Fruit fly (Drosophila melanogaster) whole organism, embryonic: ENCODE data around the gene CG17732.
A peak's percentile ranks its signal among the peaks of the same experiment; 100 is the strongest.

Experiments
- Bgb ChIP-seq: fragments of 200-800 bp; sonication (Bioruptor generic); IDR thresholded peaks from 2 replicates; pipeline ENCODE4 v1.3.6; 2022; ENCODE audit warnings: missing biosample characterization, missing genetic modification characterization; ENCODE audit not compliant: partially characterized antibody
- C15 ChIP-seq: fragments of 200-800 bp; sonication (Bioruptor generic); IDR thresholded peaks from 3 replicates; pipeline ENCODE4 v1.3.6; 2022; ENCODE audit warnings: missing biosample characterization, missing genetic modification characterization
- CG10979 ChIP-seq: fragments of 200-800 bp; sonication (Bioruptor generic); optimal IDR thresholded peaks from 2 replicates; lab custom pipeline; 2018; ENCODE audit warnings: missing biosample characterization, mild to moderate bottlenecking, missing genetic modification characterization, moderate library complexity
- CG11085 ChIP-seq: fragments of 200-800 bp; sonication (Bioruptor generic); IDR thresholded peaks from 2 replicates; pipeline ENCODE4 v1.3.6; 2022; ENCODE audit warnings: missing biosample characterization, missing genetic modification characterization
- CG11504 ChIP-seq: fragments of 200-800 bp; sonication (Bioruptor generic); optimal IDR thresholded peaks from 3 replicates; lab custom pipeline; 2019; ENCODE audit warnings: missing biosample characterization, mild to moderate bottlenecking, missing genetic modification characterization, moderate library complexity
- CG12236 ChIP-seq: fragments of 200-800 bp; sonication (Bioruptor generic); optimal IDR thresholded peaks from 2 replicates; lab custom pipeline; 2016; ENCODE audit warnings: missing biosample characterization, missing genetic modification characterization
- CG16813 ChIP-seq: fragments of 200-800 bp; sonication (Bioruptor generic); IDR thresholded peaks from 3 replicates; pipeline ENCODE4 v1.3.6; 2022; ENCODE audit warnings: missing biosample characterization, missing genetic modification characterization; ENCODE audit not compliant: partially characterized antibody
- CG1792 ChIP-seq: fragments of 200-800 bp; sonication (Bioruptor generic); optimal IDR thresholded peaks from 2 replicates; lab custom pipeline; 2016; ENCODE audit warnings: missing biosample characterization, missing genetic modification characterization
- CG30020 ChIP-seq: fragments of 200-800 bp; optimal IDR thresholded peaks from 2 replicates; lab custom pipeline; 2019; ENCODE audit warnings: missing biosample characterization, mild to moderate bottlenecking, missing genetic modification characterization, moderate library complexity
- CG4360 ChIP-seq: fragments of 200-800 bp; sonication (Bioruptor generic); IDR thresholded peaks from 2 replicates; pipeline ENCODE4 v1.3.6; 2022; ENCODE audit warnings: missing biosample characterization, missing genetic modification characterization
- CG6654 ChIP-seq: fragments of 200-800 bp; sonication (Bioruptor generic); optimal IDR thresholded peaks from 2 replicates; lab custom pipeline; 2017; ENCODE audit warnings: missing biosample characterization, mild to moderate bottlenecking, missing genetic modification characterization
- CG6689 ChIP-seq: fragments of 200-800 bp; sonication (Bioruptor generic); IDR thresholded peaks from 2 replicates; pipeline ENCODE4 v1.3.6; 2022; ENCODE audit warnings: missing biosample characterization, missing genetic modification characterization
- CG8478 ChIP-seq: fragments of >200 bp; optimal IDR thresholded peaks from 2 replicates; lab custom pipeline; 2018
- CG9932 ChIP-seq: fragments of 200-800 bp; sonication (Bioruptor generic); IDR thresholded peaks from 2 replicates; pipeline ENCODE4 v1.3.6; 2022; ENCODE audit warnings: missing biosample characterization, missing genetic modification characterization
- Dad ChIP-seq: fragments of 200-800 bp; sonication (Bioruptor generic); optimal IDR thresholded peaks from 3 replicates; lab custom pipeline; 2016; ENCODE audit warnings: missing biosample characterization, missing genetic modification characterization
- Dll ChIP-seq: fragments of 200-800 bp; sonication (Bioruptor generic); IDR thresholded peaks from 4 replicates; pipeline ENCODE4 v1.3.6; 2022; ENCODE audit warnings: missing biosample characterization, missing genetic modification characterization; ENCODE audit not compliant: partially characterized antibody
- Drgx ChIP-seq: fragments of 200-800 bp; sonication (Bioruptor generic); IDR thresholded peaks from 2 replicates; pipeline ENCODE4 v1.3.6; 2022; ENCODE audit warnings: missing biosample characterization, missing genetic modification characterization
- Elba2 ChIP-seq: fragments of 200-800 bp; sonication (Bioruptor generic); optimal IDR thresholded peaks from 3 replicates; lab custom pipeline; 2016; ENCODE audit warnings: missing biosample characterization, missing genetic modification characterization
- Fer2 ChIP-seq: fragments of 200-800 bp; sonication (Bioruptor generic); optimal IDR thresholded peaks from 2 replicates; lab custom pipeline; 2018; ENCODE audit warnings: missing biosample characterization, mild to moderate bottlenecking, missing genetic modification characterization, moderate library complexity
- Fer3 ChIP-seq: fragments of 200-800 bp; sonication (Bioruptor generic); optimal IDR thresholded peaks from 2 replicates; lab custom pipeline; 2018; ENCODE audit warnings: missing biosample characterization, mild to moderate bottlenecking, missing genetic modification characterization, moderate library complexity
- Gug ChIP-seq: fragments of 200-800 bp; sonication (Bioruptor generic); IDR thresholded peaks from 4 replicates; pipeline ENCODE4 v1.3.6; 2022; ENCODE audit warnings: missing biosample characterization, missing genetic modification characterization
- Hr39 ChIP-seq: fragments of >200 bp; optimal IDR thresholded peaks from 2 replicates; lab custom pipeline; 2017
- Lim3 ChIP-seq: fragments of 200-800 bp; sonication (Bioruptor generic); IDR thresholded peaks from 2 replicates; pipeline ENCODE4 v1.3.6; 2022; ENCODE audit warnings: missing biosample characterization, missing genetic modification characterization
- MBD-R2 ChIP-seq: fragments of 200-800 bp; sonication (Bioruptor generic); IDR thresholded peaks from 2 replicates; pipeline ENCODE4 v1.3.6; 2022; ENCODE audit warnings: missing biosample characterization, missing genetic modification characterization
- NC2α ChIP-seq: fragments of 200-800 bp; sonication (Bioruptor generic); optimal IDR thresholded peaks from 2 replicates; lab custom pipeline; 2016; ENCODE audit warnings: missing biosample characterization, missing genetic modification characterization
- NK7.1 ChIP-seq: fragments of 200-800 bp; sonication (Bioruptor generic); optimal IDR thresholded peaks from 3 replicates; lab custom pipeline; 2016; ENCODE audit warnings: missing biosample characterization, missing genetic modification characterization
- Oli ChIP-seq: fragments of 200-800 bp; sonication (Bioruptor generic); optimal IDR thresholded peaks from 2 replicates; lab custom pipeline; 2018; ENCODE audit warnings: missing biosample characterization, mild to moderate bottlenecking, missing genetic modification characterization, moderate library complexity
- Rx ChIP-seq: fragments of 200-800 bp; sonication (Bioruptor generic); IDR thresholded peaks from 2 replicates; pipeline ENCODE4 v1.3.6; 2022; ENCODE audit warnings: missing biosample characterization, missing genetic modification characterization
- Stat92E ChIP-seq, 3 experiments: fragments of >200 bp in 2 of 3; fragments of 200-800 bp in 1 of 3; sonication (Bioruptor generic) in 1 of 3; optimal IDR thresholded peaks; 2 replicates each; lab custom pipeline; 2017 to 2019; ENCODE audit warnings: missing biosample characterization in 3 of 3, missing genetic modification characterization in 3 of 3, mild to moderate bottlenecking in 1 of 3, moderate library complexity in 1 of 3
- Trl ChIP-seq, 3 experiments: fragments of >200 bp in 2 of 3; fragments of 200-800 bp in 1 of 3; sonication (Bioruptor generic) in 1 of 3; optimal IDR thresholded peaks; 2 replicates in 1 of 3; 3 replicates in 2 of 3; lab custom pipeline; 2016 to 2017; ENCODE audit warnings: missing biosample characterization in 1 of 3, missing genetic modification characterization in 1 of 3
- al ChIP-seq: fragments of 200-800 bp; sonication (Bioruptor generic); IDR thresholded peaks from 2 replicates; pipeline ENCODE4 v1.3.6; 2022; ENCODE audit warnings: missing biosample characterization, missing genetic modification characterization
- aop ChIP-seq: fragments of 200-800 bp; sonication (Bioruptor generic); IDR thresholded peaks from 2 replicates; pipeline ENCODE4 v1.3.6; 2022; ENCODE audit warnings: missing biosample characterization, missing genetic modification characterization
- bab2 ChIP-seq: fragments of 200-800 bp; sonication (Bioruptor generic); optimal IDR thresholded peaks from 2 replicates; lab custom pipeline; 2016; ENCODE audit warnings: missing biosample characterization, missing genetic modification characterization
- bbx ChIP-seq: fragments of 200-800 bp; sonication (Bioruptor generic); IDR thresholded peaks from 2 replicates; pipeline ENCODE4 v1.3.6; 2022; ENCODE audit warnings: missing biosample characterization, missing genetic modification characterization; ENCODE audit not compliant: partially characterized antibody
- cad ChIP-seq: fragments of >200 bp; optimal IDR thresholded peaks from 2 replicates; lab custom pipeline; 2017; ENCODE audit warnings: missing biosample characterization, missing genetic modification characterization
- dpn ChIP-seq, 2 experiments: fragments of 200-800 bp; sonication (Bioruptor generic); optimal IDR thresholded peaks; 3 replicates each; lab custom pipeline; 2016; ENCODE audit warnings: missing biosample characterization in 2 of 2, missing genetic modification characterization in 2 of 2
- exex ChIP-seq: fragments of 200-800 bp; sonication (Bioruptor generic); optimal IDR thresholded peaks from 4 replicates; lab custom pipeline; 2018; ENCODE audit warnings: missing biosample characterization, mild to moderate bottlenecking, missing genetic modification characterization, moderate library complexity
- fd64A ChIP-seq: fragments of 200-800 bp; sonication (Bioruptor generic); optimal IDR thresholded peaks from 3 replicates; lab custom pipeline; 2018; ENCODE audit warnings: missing biosample characterization, mild to moderate bottlenecking, missing genetic modification characterization
- ftz-f1 ChIP-seq: fragments of 200-800 bp; sonication (Bioruptor generic); optimal IDR thresholded peaks from 2 replicates; lab custom pipeline; 2016; ENCODE audit warnings: missing biosample characterization, missing genetic modification characterization
- gt ChIP-seq: fragments of 200-800 bp; sonication (Bioruptor generic); IDR thresholded peaks from 2 replicates; pipeline ENCODE4 v1.3.6; 2022; ENCODE audit warnings: missing biosample characterization, missing genetic modification characterization
- ken ChIP-seq: fragments of 200-800 bp; sonication (Bioruptor generic); IDR thresholded peaks from 3 replicates; pipeline ENCODE4 v1.3.6; 2022; ENCODE audit warnings: missing biosample characterization, missing genetic modification characterization
- knrl ChIP-seq: fragments of 200-800 bp; sonication (Bioruptor generic); IDR thresholded peaks from 3 replicates; pipeline ENCODE4 v1.3.6; 2022; ENCODE audit warnings: missing biosample characterization, missing genetic modification characterization; ENCODE audit not compliant: partially characterized antibody
- lola ChIP-seq, 3 experiments: fragments of >200 bp in 2 of 3; fragments of 200-800 bp in 1 of 3; sonication (Bioruptor generic) in 1 of 3; optimal IDR thresholded peaks; 2 replicates each; lab custom pipeline; 2017 to 2019; ENCODE audit warnings: missing biosample characterization in 3 of 3, missing genetic modification characterization in 3 of 3, mild to moderate bottlenecking in 1 of 3, moderate library complexity in 1 of 3
- mirr ChIP-seq: fragments of 200-800 bp; sonication (Bioruptor generic); optimal IDR thresholded peaks from 3 replicates; lab custom pipeline; 2018; ENCODE audit warnings: missing biosample characterization, mild to moderate bottlenecking, missing genetic modification characterization
- pzg ChIP-seq: fragments of 200-800 bp; sonication (Bioruptor generic); optimal IDR thresholded peaks from 3 replicates; lab custom pipeline; 2018; ENCODE audit warnings: missing biosample characterization, mild to moderate bottlenecking, missing genetic modification characterization, moderate library complexity
- sc ChIP-seq, 3 experiments: fragments of >200 bp in 2 of 3; fragments of 200-800 bp in 1 of 3; sonication (Bioruptor generic) in 1 of 3; optimal IDR thresholded peaks; 2 replicates in 2 of 3; 3 replicates in 1 of 3; lab custom pipeline; 2017; ENCODE audit warnings: mild to moderate bottlenecking in 1 of 3, missing biosample characterization in 1 of 3, missing genetic modification characterization in 1 of 3, missing genetic modification reagents in 1 of 3
- sr ChIP-seq: fragments of 200-800 bp; sonication (Bioruptor generic); IDR thresholded peaks from 3 replicates; pipeline ENCODE4 v1.3.6; 2022; ENCODE audit warnings: missing biosample characterization, missing genetic modification characterization
- tx ChIP-seq: fragments of 200-800 bp; sonication (Bioruptor generic); optimal IDR thresholded peaks from 2 replicates; lab custom pipeline; 2016; ENCODE audit warnings: missing biosample characterization, missing genetic modification characterization
- yki ChIP-seq: fragments of >200 bp; optimal IDR thresholded peaks from 3 replicates; lab custom pipeline; 2018

Gene CG17732

DNA sequence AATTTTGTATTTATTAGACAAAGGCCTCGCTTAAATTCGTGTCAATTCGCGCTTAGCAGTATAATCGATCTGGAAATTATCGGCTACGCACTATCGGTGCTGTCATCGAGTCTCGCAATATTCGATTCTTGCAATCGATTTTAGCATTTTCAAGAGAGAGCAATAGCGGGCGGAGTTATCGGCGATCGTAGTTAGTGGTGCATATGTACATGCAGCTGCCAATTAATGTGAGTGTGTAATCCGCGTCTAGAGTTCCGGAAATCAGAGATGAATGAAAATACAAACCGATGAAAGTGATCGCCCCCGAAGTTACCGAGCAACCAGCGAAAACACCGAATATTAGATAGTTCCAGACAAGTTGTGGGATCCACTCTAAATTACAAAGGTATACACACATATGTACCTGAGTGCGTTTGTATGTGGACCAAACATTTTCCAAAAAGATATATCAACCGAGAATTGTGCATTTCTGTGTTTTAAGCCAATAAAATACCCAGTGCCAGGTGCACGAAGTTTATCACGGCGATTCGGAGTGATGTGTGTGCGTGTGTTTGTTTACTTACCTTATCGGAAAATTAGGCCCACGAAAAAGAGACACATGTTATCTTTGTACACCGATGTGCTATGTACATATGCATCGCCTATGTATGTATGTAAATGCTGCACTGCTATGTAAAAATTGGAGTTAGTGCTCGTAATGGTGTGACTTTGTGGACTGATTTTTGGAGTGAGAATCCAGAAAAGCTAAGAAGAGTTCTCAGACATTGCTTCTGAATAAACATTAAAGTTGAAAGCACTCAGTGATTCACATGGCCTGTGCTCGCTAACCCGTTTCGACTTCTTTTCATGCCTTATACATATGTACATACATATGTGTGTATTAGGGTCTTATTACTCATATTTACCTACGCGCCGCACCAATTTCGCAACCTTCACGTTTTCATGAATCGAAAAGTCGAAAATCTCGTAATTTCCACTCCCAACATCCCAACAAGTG is 25.1 kb downstream of the CG17732 start (continued):
- no peak for TF ChIP-seq sc (optimal IDR thresholded peaks at IDR 0.05; lab: Kevin White, UChicago)
- no peak for TF ChIP-seq sc (GFP tag; optimal IDR thresholded peaks at IDR 0.05; lab: Kevin White, UChicago)
- TF ChIP-seq lola (GFP tag; optimal IDR thresholded peaks at IDR 0.05; lab: Kevin White, UChicago): peak in 1 of 3 experiments; percentile 17
- no peak for TF ChIP-seq Hr39 (lab: Kevin White, UChicago)
- no peak for TF ChIP-seq MBD-R2
- no peak for TF ChIP-seq dpn (GFP tag; optimal IDR thresholded peaks at IDR 0.05; lab: Kevin White, UChicago)
- peak; percentile 86 for TF ChIP-seq Dll
- TF ChIP-seq Bgb (GFP tag; lab: Robert Waterston, UW): peak; percentile 96
- no peak for TF ChIP-seq CG6689
- no peak for TF ChIP-seq gt (GFP tag; lab: Robert Waterston, UW)
- TF ChIP-seq CG11504: no peak
- no peak for TF ChIP-seq CG10979
- TF ChIP-seq Oli (tag; lab: Kevin White, UChicago): no peak
- TF ChIP-seq pzg (GFP tag; lab: Kevin White, UChicago): peak; percentile 66
- peak; percentile 99 for TF ChIP-seq bbx
- TF ChIP-seq Elba2 (GFP tag; lab: Kevin White, UChicago): no peak
- peak; percentile 44 for TF ChIP-seq mirr (GFP tag; lab: Kevin White, UChicago)
- TF ChIP-seq CG8478 (lab: Kevin White, UChicago): no peak
- no peak for TF ChIP-seq Fer3
- TF ChIP-seq Stat92E (GFP tag; optimal IDR thresholded peaks at IDR 0.05; lab: Kevin White, UChicago): no peak
- no peak for TF ChIP-seq yki (lab: Kevin White, UChicago)
- no peak for TF ChIP-seq tx (GFP tag; lab: Kevin White, UChicago)
- TF ChIP-seq Dad (GFP tag; lab: Kevin White, UChicago): no peak
- TF ChIP-seq CG12236 (GFP tag; lab: Kevin White, UChicago): no peak
- no peak for TF ChIP-seq NK7.1 (GFP tag; lab: Kevin White, UChicago)
- no peak for TF ChIP-seq sr (GFP tag; lab: Robert Waterston, UW)
- no peak for TF ChIP-seq ftz-f1 (GFP tag; lab: Kevin White, UChicago)
- TF ChIP-seq Lim3 (GFP tag; lab: Robert Waterston, UW): no peak
- no peak for TF ChIP-seq Fer2 (tag; lab: Kevin White, UChicago)
- no peak for TF ChIP-seq CG6654
- TF ChIP-seq knrl (GFP tag; lab: Robert Waterston, UW): peak; percentile 74; the same call in 2 of the 3 replicates
- TF ChIP-seq cad (GFP tag; lab: Kevin White, UChicago): no peak
- no peak for TF ChIP-seq al
- TF ChIP-seq CG4360 (GFP tag; lab: Robert Waterston, UW): no peak
- peak; percentile 52 for TF ChIP-seq fd64A
- no peak for TF ChIP-seq exex (tag; lab: Kevin White, UChicago)
- no peak for TF ChIP-seq aop
- TF ChIP-seq NC2α (GFP tag; lab: Kevin White, UChicago): no peak
- TF ChIP-seq bab2 (GFP tag; lab: Kevin White, UChicago): no peak
- TF ChIP-seq Drgx (GFP tag; lab: Robert Waterston, UW): no peak
- TF ChIP-seq Rx (GFP tag; lab: Robert Waterston, UW): no peak
- TF ChIP-seq CG16813: peak; percentile 93
- TF ChIP-seq CG9932: no peak
- no peak for TF ChIP-seq CG1792 (GFP tag; lab: Kevin White, UChicago)
- no peak for TF ChIP-seq C15 (GFP tag; lab: Robert Waterston, UW)
- no peak for TF ChIP-seq CG11085 (GFP tag; lab: Robert Waterston, UW)
- TF ChIP-seq Gug (GFP tag; lab: Robert Waterston, UW): no peak
- TF ChIP-seq CG30020 (tag; lab: Kevin White, UChicago): peak; percentile 51
- 0 out of 3 replicates have a peak, but pooled peaks have one; percentile 28 for TF ChIP-seq ken (GFP tag; lab: Robert Waterston, UW)
- TF ChIP-seq Trl (optimal IDR thresholded peaks at IDR 0.05; lab: Kevin White, UChicago): no peak
- TF ChIP-seq Trl (GFP tag; optimal IDR thresholded peaks at IDR 0.05; lab: Kevin White, UChicago): no peak
